Fruit fly (Drosophila melanogaster): ENCODE results near the gene Nemp.

Nemp gene

DNA sequence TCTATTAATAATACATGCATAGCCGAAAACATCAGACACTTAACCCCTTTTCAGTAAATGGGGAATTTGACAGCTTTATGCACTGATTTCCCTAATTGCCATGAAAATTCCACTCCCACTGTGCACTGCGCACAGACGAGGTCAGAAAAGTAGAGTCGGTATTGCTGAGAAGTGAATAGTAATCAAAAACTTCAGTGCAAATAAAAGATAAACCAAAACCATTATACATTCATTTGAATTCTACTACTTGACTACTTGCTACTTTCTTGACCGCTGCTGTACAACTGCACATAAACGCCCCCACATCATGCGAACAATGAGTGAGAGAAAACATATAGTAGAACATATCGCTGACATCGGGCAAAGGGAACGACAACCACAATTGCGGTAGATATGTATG is 36.6 kb upstream of the Nemp start (continued):
- TF ChIP-seq Blimp-1 (GFP tag; optimal IDR thresholded peaks at IDR 0.05): peak; percentile 82
- TF ChIP-seq pan (optimal IDR thresholded peaks at IDR 0.05): no peak
- TF ChIP-seq pan (GFP tag; optimal IDR thresholded peaks at IDR 0.05 in 1 of 2, IDR thresholded peaks at IDR 0.05 in 1 of 2): peak in 1 of 2 experiments; percentile 88
- peak; percentile 86 for TF ChIP-seq pb (GFP tag; optimal IDR thresholded peaks at IDR 0.05)
- peak; percentile 89 for TF ChIP-seq bab2 (GFP tag; optimal IDR thresholded peaks at IDR 0.05)
- peak; percentile 79 for TF ChIP-seq Mrtf (GFP tag; IDR thresholded peaks at IDR 0.05)
- no peak for TF ChIP-seq hbn (GFP tag; IDR thresholded peaks at IDR 0.05; ENCODE audit: partially characterized antibody)
- TF ChIP-seq jumu (GFP tag; optimal IDR thresholded peaks at IDR 0.05): peak; percentile 87
- TF ChIP-seq CG15514 (GFP tag; optimal IDR thresholded peaks at IDR 0.05): peak; percentile 56
- peak; percentile 82 for TF ChIP-seq PHDP (tag; optimal IDR thresholded peaks at IDR 0.05)
- TF ChIP-seq CG13123 (GFP tag; optimal IDR thresholded peaks at IDR 0.05): peak; percentile 80
- TF ChIP-seq Usf (GFP tag; optimal IDR thresholded peaks at IDR 0.05): peak; percentile 45
- peak; percentile 86 for TF ChIP-seq NfI (GFP tag; optimal IDR thresholded peaks at IDR 0.05)
- peak; percentile 86 for TF ChIP-seq CG12219 (GFP tag; optimal IDR thresholded peaks at IDR 0.05)
- TF ChIP-seq croc (GFP tag; conservative IDR thresholded peaks at IDR 0.05): peak; percentile 83
- TF ChIP-seq zfh1 (GFP tag; IDR thresholded peaks at IDR 0.05): peak; percentile 94
- TF ChIP-seq Eip74EF (GFP tag; optimal IDR thresholded peaks at IDR 0.05): peak in 1 of 2 experiments; percentile 84
- peak; percentile 75 for TF ChIP-seq CG1792 (GFP tag; optimal IDR thresholded peaks at IDR 0.05)
- TF ChIP-seq CG6689 (GFP tag; IDR thresholded peaks at IDR 0.05): peak; percentile 89
- TF ChIP-seq esg (GFP tag; conservative IDR thresholded peaks at IDR 0.05): peak; percentile 86
- peak; percentile 38 for TF ChIP-seq ac (GFP tag; optimal IDR thresholded peaks at IDR 0.05)
- TF ChIP-seq Trl (optimal IDR thresholded peaks at IDR 0.05): no peak
- peak; percentile 90 for TF ChIP-seq Trl (GFP tag; optimal IDR thresholded peaks at IDR 0.05)
- peak; percentile 86 for TF ChIP-seq HLH3B (GFP tag; IDR thresholded peaks at IDR 0.05)
- TF ChIP-seq CG32532 (GFP tag; IDR thresholded peaks at IDR 0.05): peak; percentile 85
- TF ChIP-seq tll (GFP tag; optimal IDR thresholded peaks at IDR 0.05): no peak
- peak; percentile 84 for TF ChIP-seq CG2889 (GFP tag; IDR thresholded peaks at IDR 0.05)
- peak; percentile 67 for TF ChIP-seq Bteb2 (GFP tag; optimal IDR thresholded peaks at IDR 0.05)
- peak; percentile 83; the same call in 2 of the 3 replicates for TF ChIP-seq CG34422 (GFP tag; IDR thresholded peaks at IDR 0.05)
- TF ChIP-seq CG8281 (tag; optimal IDR thresholded peaks at IDR 0.05): peak; percentile 36
- no peak for TF ChIP-seq nom (GFP tag; optimal IDR thresholded peaks at IDR 0.05)
- TF ChIP-seq E2f1 (GFP tag; IDR thresholded peaks at IDR 0.05): peak; percentile 87
- peak; percentile 68 for TF ChIP-seq NC2α (GFP tag; optimal IDR thresholded peaks at IDR 0.05)
- peak; percentile 91 for TF ChIP-seq Awh (GFP tag; IDR thresholded peaks at IDR 0.05)
- TF ChIP-seq Ssrp (tag; optimal IDR thresholded peaks at IDR 0.05): peak; percentile 86
- TF ChIP-seq CG12155 (GFP tag; optimal IDR thresholded peaks at IDR 0.05): peak; percentile 58
- peak; percentile 88 for TF ChIP-seq ap (GFP tag; IDR thresholded peaks at IDR 0.05)
- 0 out of 2 replicates have a peak, but pooled peaks have one; percentile 36 for TF ChIP-seq toy (GFP tag; IDR thresholded peaks at IDR 0.05)
- TF ChIP-seq kay (GFP tag; optimal IDR thresholded peaks at IDR 0.05): peak; percentile 67
- no peak for TF ChIP-seq mld (GFP tag; IDR thresholded peaks at IDR 0.05; ENCODE audit: partially characterized antibody)
- TF ChIP-seq CG9876 (GFP tag; optimal IDR thresholded peaks at IDR 0.05): peak; percentile 76
- TF ChIP-seq CG30403 (GFP tag; optimal IDR thresholded peaks at IDR 0.05): peak; percentile 83
- TF ChIP-seq wor (GFP tag; IDR thresholded peaks at IDR 0.05): peak; percentile 77
- peak; percentile 73 for TF ChIP-seq CG18619 (GFP tag; optimal IDR thresholded peaks at IDR 0.05)
- no peak for TF ChIP-seq pfk (GFP tag; optimal IDR thresholded peaks at IDR 0.05)
- TF ChIP-seq nerfin-1 (tag; optimal IDR thresholded peaks at IDR 0.05): peak; percentile 76
- peak; percentile 83 for TF ChIP-seq dati (GFP tag; IDR thresholded peaks at IDR 0.05)
- peak; percentile 55 for TF ChIP-seq CG31224 (GFP tag; IDR thresholded peaks at IDR 0.05)
- peak; percentile 83 for TF ChIP-seq CG11456 (GFP tag; IDR thresholded peaks at IDR 0.05)
- TF ChIP-seq Neu2 (GFP tag; optimal IDR thresholded peaks at IDR 0.05; ENCODE audit: borderline replicate concordance): no peak
- TF ChIP-seq caup (GFP tag; optimal IDR thresholded peaks at IDR 0.05; ENCODE audit: severe bottlenecking): peak; percentile 77

Data from whole organism, embryonic.